Worm (Caenorhabditis elegans) whole organism, early embryonic: ENCODE results near the gene srsx-15.

ENCODE experiments used
- B0310.2 ChIP-seq: sonication (generic microtip); optimal IDR thresholded peaks from 2 replicates; lab custom pipeline; 2016; ENCODE audit warnings: mild to moderate bottlenecking, missing genetic modification characterization, missing compliant biosample characterization
- F13C5.2 ChIP-seq: sonication (generic microtip); optimal IDR thresholded peaks from 2 replicates; lab custom pipeline; 2017; ENCODE audit warnings: mild to moderate bottlenecking, missing genetic modification characterization, inconsistent platforms, missing compliant biosample characterization
- ama-1 ChIP-seq: fragments of 150-350 bp; optimal IDR thresholded peaks from 2 replicates; lab custom pipeline; 2014
- ceh-36 ChIP-seq: sonication (generic microtip); optimal IDR thresholded peaks from 2 replicates; lab custom pipeline; 2016; ENCODE audit warnings: missing genetic modification characterization, inconsistent platforms, missing compliant biosample characterization
- flt-1 ChIP-seq: fragments of 200-800 bp; sonication (Bioruptor generic); IDR thresholded peaks from 2 replicates; pipeline ENCODE4 v1.3.6; 2022; ENCODE audit warnings: missing genetic modification characterization, missing compliant biosample characterization
- hmbx-1 ChIP-seq: sonication (generic microtip); optimal IDR thresholded peaks from 2 replicates; lab custom pipeline; 2016; ENCODE audit warnings: mild to moderate bottlenecking, missing genetic modification characterization, missing compliant biosample characterization
- hmg-4 ChIP-seq: fragments of 200-800 bp; sonication (Bioruptor generic); optimal IDR thresholded peaks from 2 replicates; lab custom pipeline; 2018; ENCODE audit warnings: mild to moderate bottlenecking, missing genetic modification characterization, missing compliant biosample characterization
- hnd-1 ChIP-seq: sonication (generic microtip); optimal IDR thresholded peaks from 2 replicates; lab custom pipeline; 2016; ENCODE audit warnings: missing genetic modification characterization, missing compliant biosample characterization
- pes-1 ChIP-seq: fragments of 200-800 bp; sonication (Bioruptor generic); IDR thresholded peaks from 2 replicates; pipeline ENCODE4 v1.3.6; 2022; ENCODE audit warnings: missing genetic modification reagents, missing genetic modification characterization, missing compliant biosample characterization
- scrt-1 ChIP-seq: fragments of 200-800 bp; sonication (Bioruptor generic); IDR thresholded peaks from 2 replicates; pipeline ENCODE4 v1.3.6; 2022; ENCODE audit warnings: missing genetic modification characterization, missing compliant biosample characterization
- sea-1 ChIP-seq: fragments of 200-800 bp; sonication (Bioruptor generic); conservative IDR thresholded peaks from 2 replicates; pipeline ENCODE4 v1.3.6; 2022; ENCODE audit warnings: missing genetic modification characterization, missing compliant biosample characterization
- tbx-11 ChIP-seq: fragments of 200-800 bp; sonication (Bioruptor generic); IDR thresholded peaks from 2 replicates; pipeline ENCODE4 v1.3.6; 2022; ENCODE audit warnings: missing genetic modification characterization, missing compliant biosample characterization
- tbx-37 ChIP-seq: fragments of 200-800 bp; sonication (Bioruptor generic); conservative IDR thresholded peaks from 2 replicates; pipeline ENCODE4 v1.3.6; 2022; ENCODE audit warnings: missing genetic modification reagents, missing genetic modification characterization, missing compliant biosample characterization
- tra-4 ChIP-seq: sonication (generic microtip); optimal IDR thresholded peaks from 2 replicates; lab custom pipeline; 2017; ENCODE audit warnings: missing genetic modification characterization, missing compliant biosample characterization

DNA sequence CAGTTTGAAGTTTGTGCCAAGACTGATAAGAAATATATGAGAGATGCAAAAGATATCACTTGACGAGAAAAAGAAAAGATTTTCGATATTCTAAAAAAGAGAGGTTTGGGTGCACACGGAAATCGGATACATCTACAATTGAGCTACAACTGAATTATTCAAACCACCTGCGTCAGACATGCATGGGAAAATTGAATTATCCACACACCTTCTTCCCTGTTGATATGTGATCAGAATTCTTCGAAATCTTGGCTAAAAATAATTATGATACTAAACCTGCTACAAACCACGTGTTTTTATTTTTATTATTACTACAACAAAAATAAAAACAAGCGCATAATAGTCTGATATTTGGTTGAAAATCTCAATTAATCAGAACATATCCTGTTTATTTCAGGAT is 34.6 kb upstream of the srsx-15 start:
- TF ChIP-seq pes-1 (no peak), tbx-37 (no peak), ama-1 (no peak), ceh-36 (no peak), hmg-4 (GFP tag; lab: Kevin White, UChicago) (no peak), hmbx-1 (no peak), hnd-1 (tag; lab: Kevin White, UChicago) (no peak), flt-1 (GFP tag; lab: Robert Waterston, UW) (no peak), tbx-11 (GFP tag; lab: Robert Waterston, UW) (no peak), scrt-1 (no peak), F13C5.2 (tag; lab: Kevin White, UChicago) (no peak), tra-4 (tag; lab: Kevin White, UChicago) (no peak), B0310.2 (tag; lab: Kevin White, UChicago) (no peak), sea-1 (GFP tag; lab: Robert Waterston, UW) (no peak)
